Worm (Caenorhabditis elegans): ENCODE data around the gene F57F4.2.

DNA sequence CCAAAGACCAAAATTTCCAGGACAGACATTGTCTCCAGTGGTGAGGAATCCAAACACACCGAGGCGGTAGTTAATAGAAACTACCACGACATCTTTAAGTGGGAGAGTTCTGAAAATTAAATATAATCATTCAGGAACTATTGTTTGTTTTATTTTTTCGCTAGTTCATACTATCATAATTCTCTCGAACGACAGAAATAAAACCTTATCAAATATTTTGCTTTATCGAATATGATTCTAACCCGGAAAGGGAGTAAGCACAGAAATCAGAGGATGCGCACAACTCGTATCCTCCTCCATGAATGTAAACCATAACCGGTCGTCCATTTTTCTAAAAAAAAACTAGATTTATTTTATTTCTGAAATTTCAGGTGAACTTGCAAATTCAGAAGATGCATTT lies 24.7 kb downstream of the F57F4.2 start:
- TF ChIP-seq ztf-11 (tag; optimal IDR thresholded peaks at IDR 0.05): no peak
- TF ChIP-seq nhr-237 (tag; optimal IDR thresholded peaks at IDR 0.05): no peak
- TF ChIP-seq fos-1 (tag; optimal IDR thresholded peaks at IDR 0.05): no peak
- TF ChIP-seq ama-1 (optimal IDR thresholded peaks at IDR 0.05): no peak
- no peak for TF ChIP-seq elt-1 (tag; optimal IDR thresholded peaks at IDR 0.05)
- no peak for TF ChIP-seq nfya-1 (tag; optimal IDR thresholded peaks at IDR 0.05; ENCODE audit: insufficient read depth)
- TF ChIP-seq fkh-10 (GFP tag; optimal IDR thresholded peaks at IDR 0.05): no peak
- no peak for TF ChIP-seq ztf-4 (tag; optimal IDR thresholded peaks at IDR 0.05)
- no peak for TF ChIP-seq elt-3 (tag; optimal IDR thresholded peaks at IDR 0.05)
- TF ChIP-seq nhr-11 (tag; optimal IDR thresholded peaks at IDR 0.05): no peak
- TF ChIP-seq snpc-4 (tag; optimal IDR thresholded peaks at IDR 0.05): no peak
- TF ChIP-seq nhr-76 (tag; optimal IDR thresholded peaks at IDR 0.05): no peak

All from whole organism, L3 larva.